Fruit fly (Drosophila melanogaster) whole organism, wandering third instar larva: ENCODE results near the gene CG6465.

Experiments
- GATAd ChIP-seq: sonication (Bioruptor generic); optimal IDR thresholded peaks from 2 replicates; lab custom pipeline; 2016; ENCODE audit warnings: missing biosample characterization, missing genetic modification characterization
- OdsH ChIP-seq: fragments of 200-800 bp; sonication (Bioruptor generic); optimal IDR thresholded peaks from 2 replicates; lab custom pipeline; 2016; ENCODE audit warnings: missing biosample characterization, mild to moderate bottlenecking, missing genetic modification characterization
- ey ChIP-seq: fragments of 200-800 bp; sonication (Bioruptor generic); optimal IDR thresholded peaks from 2 replicates; lab custom pipeline; 2016; ENCODE audit warnings: missing biosample characterization, missing genetic modification characterization
- fru ChIP-seq: fragments of 200-800 bp; sonication (Bioruptor generic); optimal IDR thresholded peaks from 3 replicates; lab custom pipeline; 2016; ENCODE audit warnings: missing biosample characterization, mild to moderate bottlenecking, missing genetic modification characterization
- pan ChIP-seq: fragments of >200 bp; optimal IDR thresholded peaks from 2 replicates; lab custom pipeline; 2017
- sv ChIP-seq: fragments of 200-800 bp; sonication (Bioruptor generic); optimal IDR thresholded peaks from 3 replicates; lab custom pipeline; 2016; ENCODE audit warnings: missing biosample characterization, missing genetic modification characterization
- usp ChIP-seq: fragments of >200 bp; optimal IDR thresholded peaks from 2 replicates; lab custom pipeline; 2017; ENCODE audit warnings: missing biosample characterization, missing genetic modification characterization

- no peak for TF ChIP-seq pan (lab: Kevin White, UChicago)
- TF ChIP-seq usp = no peak
- TF ChIP-seq ey (GFP tag; lab: Kevin White, UChicago) = no peak
- no peak for TF ChIP-seq GATAd (GFP tag; lab: Kevin White, UChicago)
- no peak for TF ChIP-seq sv (GFP tag; lab: Kevin White, UChicago)
- no peak for TF ChIP-seq OdsH (GFP tag; lab: Kevin White, UChicago)
- TF ChIP-seq fru (GFP tag; lab: Kevin White, UChicago) = no peak
These were observed 22.2 kb upstream of the CG6465 start for dm6 chr3R:10699020-10699951.
